Worm (Caenorhabditis elegans) whole organism, L2 larva: ENCODE data around the gene phlp-2.

Experiments
- C34F6.9 ChIP-seq: fragments of 150-350 bp; optimal IDR thresholded peaks from 2 replicates; lab custom pipeline; 2014; ENCODE audit warnings: missing biosample characterization, missing genetic modification characterization
- F13H6.1 ChIP-seq: sonication (generic microtip); optimal IDR thresholded peaks from 2 replicates; lab custom pipeline; 2016; ENCODE audit warnings: missing genetic modification characterization, missing compliant biosample characterization
- R02D3.7 ChIP-seq: fragments of 150-350 bp; optimal IDR thresholded peaks from 2 replicates; lab custom pipeline; 2014; ENCODE audit warnings: missing biosample characterization, missing genetic modification characterization
- Y55F3AM.14 ChIP-seq: fragments of 200-800 bp; sonication (Bioruptor generic); optimal IDR thresholded peaks from 2 replicates; lab custom pipeline; 2018; ENCODE audit warnings: mild to moderate bottlenecking, missing genetic modification characterization, missing compliant biosample characterization
- ZK546.5 ChIP-seq: sonication (generic microtip); optimal IDR thresholded peaks from 2 replicates; lab custom pipeline; 2017; ENCODE audit warnings: missing biosample characterization, missing genetic modification characterization
- alr-1 ChIP-seq: fragments of 150-350 bp; optimal IDR thresholded peaks from 2 replicates; lab custom pipeline; 2014; ENCODE audit warnings: missing biosample characterization, missing genetic modification characterization
- aly-2 ChIP-seq: fragments of 150-350 bp; optimal IDR thresholded peaks from 2 replicates; lab custom pipeline; 2014; ENCODE audit warnings: missing biosample characterization, missing genetic modification characterization
- ama-1 ChIP-seq: fragments of 150-350 bp; optimal IDR thresholded peaks from 2 replicates; lab custom pipeline; 2018; ENCODE audit warnings: inconsistent platforms
- blmp-1 ChIP-seq: sonication (generic microtip); optimal IDR thresholded peaks from 2 replicates; lab custom pipeline; 2017; ENCODE audit warnings: missing genetic modification characterization, mild to moderate bottlenecking, missing compliant biosample characterization, antibody characterized with exemption, moderate library complexity; ENCODE audit not compliant: insufficient read depth
- ceh-16 ChIP-seq: fragments of 150-350 bp; optimal IDR thresholded peaks from 2 replicates; lab custom pipeline; 2014; ENCODE audit warnings: missing biosample characterization, missing genetic modification characterization
- ceh-82 ChIP-seq: fragments of 150-350 bp; optimal IDR thresholded peaks from 2 replicates; lab custom pipeline; 2014; ENCODE audit warnings: missing biosample characterization, missing genetic modification characterization
- crh-2 ChIP-seq: sonication (generic microtip); optimal IDR thresholded peaks from 2 replicates; lab custom pipeline; 2017; ENCODE audit warnings: missing biosample characterization, missing genetic modification characterization
- dmd-4 ChIP-seq: sonication (generic microtip); optimal IDR thresholded peaks from 2 replicates; lab custom pipeline; 2017; ENCODE audit warnings: missing biosample characterization, missing genetic modification characterization
- egl-27 ChIP-seq: sonication (generic microtip); optimal IDR thresholded peaks from 3 replicates; lab custom pipeline; 2017; ENCODE audit warnings: missing biosample characterization, missing genetic modification reagents, missing genetic modification characterization
- elt-1 ChIP-seq: fragments of 150-350 bp; optimal IDR thresholded peaks from 2 replicates; lab custom pipeline; 2014; ENCODE audit warnings: missing biosample characterization, missing genetic modification characterization
- elt-3 ChIP-seq: sonication (generic microtip); optimal IDR thresholded peaks from 2 replicates; lab custom pipeline; 2017; ENCODE audit warnings: missing biosample characterization, missing genetic modification characterization
- fos-1 ChIP-seq: fragments of 150-350 bp; optimal IDR thresholded peaks from 2 replicates; lab custom pipeline; 2014; ENCODE audit warnings: missing biosample characterization, missing genetic modification characterization
- gmeb-1 ChIP-seq: fragments of 150-350 bp; optimal IDR thresholded peaks from 2 replicates; lab custom pipeline; 2014; ENCODE audit warnings: missing biosample characterization, missing genetic modification characterization
- lin-11 ChIP-seq: fragments of 150-350 bp; sonication (generic microtip); optimal IDR thresholded peaks from 2 replicates; lab custom pipeline; 2014; ENCODE audit warnings: missing biosample characterization, missing genetic modification characterization, inconsistent platforms, mixed read lengths
- lin-13 ChIP-seq: fragments of 150-350 bp; optimal IDR thresholded peaks from 2 replicates; lab custom pipeline; 2014; ENCODE audit warnings: missing biosample characterization, missing genetic modification reagents, missing genetic modification characterization
- lin-39 ChIP-seq: fragments of 150-350 bp; optimal IDR thresholded peaks from 2 replicates; lab custom pipeline; 2014; ENCODE audit warnings: missing biosample characterization, missing genetic modification reagents, missing genetic modification characterization
- lsy-2 ChIP-seq, 2 experiments: fragments of 150-350 bp in 1 of 2; sonication (generic microtip) in 1 of 2; optimal IDR thresholded peaks; 2 replicates each; lab custom pipeline; 2014 to 2017; ENCODE audit warnings: missing biosample characterization in 2 of 2, missing genetic modification characterization in 2 of 2
- mab-5 ChIP-seq: fragments of 150-350 bp; optimal IDR thresholded peaks from 2 replicates; lab custom pipeline; 2014; ENCODE audit warnings: missing biosample characterization, missing genetic modification characterization
- mbf-1 ChIP-seq: sonication (generic microtip); optimal IDR thresholded peaks from 2 replicates; lab custom pipeline; 2017; ENCODE audit warnings: missing biosample characterization, missing genetic modification characterization
- mdl-1 ChIP-seq, 2 experiments: fragments of 150-350 bp in 1 of 2; sonication (generic microtip) in 1 of 2; optimal IDR thresholded peaks; 2 replicates each; lab custom pipeline; 2017; ENCODE audit warnings: missing biosample characterization in 2 of 2, missing genetic modification characterization in 2 of 2
- nhr-10 ChIP-seq: sonication (generic microtip); optimal IDR thresholded peaks from 2 replicates; lab custom pipeline; 2017; ENCODE audit warnings: missing biosample characterization, missing genetic modification characterization
- nhr-11 ChIP-seq: fragments of 150-350 bp; optimal IDR thresholded peaks from 2 replicates; lab custom pipeline; 2014; ENCODE audit warnings: missing biosample characterization, missing genetic modification characterization
- nhr-12 ChIP-seq: fragments of 150-350 bp; optimal IDR thresholded peaks from 2 replicates; lab custom pipeline; 2014; ENCODE audit warnings: missing biosample characterization, missing genetic modification characterization
- nhr-129 ChIP-seq: fragments of 150-350 bp; optimal IDR thresholded peaks from 2 replicates; lab custom pipeline; 2014; ENCODE audit warnings: missing biosample characterization, missing genetic modification characterization
- nhr-21 ChIP-seq: fragments of 150-350 bp; optimal IDR thresholded peaks from 2 replicates; lab custom pipeline; 2014; ENCODE audit warnings: missing biosample characterization, missing genetic modification characterization
- nhr-23 ChIP-seq: fragments of 150-350 bp; optimal IDR thresholded peaks from 2 replicates; lab custom pipeline; 2014; ENCODE audit warnings: missing biosample characterization, missing genetic modification reagents, missing genetic modification characterization
- nhr-237 ChIP-seq: fragments of 150-350 bp; optimal IDR thresholded peaks from 2 replicates; lab custom pipeline; 2014; ENCODE audit warnings: missing biosample characterization, missing genetic modification characterization
- nhr-25 ChIP-seq: fragments of 150-350 bp; sonication (generic microtip); optimal IDR thresholded peaks from 3 replicates; lab custom pipeline; 2014; ENCODE audit warnings: missing biosample characterization, missing genetic modification characterization
- nhr-6 ChIP-seq: fragments of 150-350 bp; optimal IDR thresholded peaks from 2 replicates; lab custom pipeline; 2014; ENCODE audit warnings: missing biosample characterization, missing genetic modification characterization
- nhr-77 ChIP-seq: fragments of 150-350 bp; optimal IDR thresholded peaks from 2 replicates; lab custom pipeline; 2014; ENCODE audit warnings: missing biosample characterization, missing genetic modification characterization
- peb-1 ChIP-seq: fragments of 150-350 bp; optimal IDR thresholded peaks from 2 replicates; lab custom pipeline; 2014; ENCODE audit warnings: missing biosample characterization, missing genetic modification characterization
- sem-4 ChIP-seq: fragments of 150-350 bp; optimal IDR thresholded peaks from 2 replicates; lab custom pipeline; 2014; ENCODE audit warnings: missing biosample characterization, missing genetic modification reagents, missing genetic modification characterization
- skn-1 ChIP-seq: sonication (generic microtip); optimal IDR thresholded peaks from 2 replicates; lab custom pipeline; 2017; ENCODE audit warnings: missing biosample characterization, missing genetic modification characterization
- sma-3 ChIP-seq: sonication (generic microtip); optimal IDR thresholded peaks from 2 replicates; lab custom pipeline; 2016; ENCODE audit warnings: missing genetic modification reagents, missing genetic modification characterization, missing compliant biosample characterization
- sma-9 ChIP-seq, 2 experiments: fragments of 150-350 bp in 1 of 2; sonication (generic microtip) in 1 of 2; optimal IDR thresholded peaks; 2 replicates each; lab custom pipeline; 2014 to 2016; ENCODE audit warnings: missing genetic modification characterization in 2 of 2, mild to moderate bottlenecking in 1 of 2, missing biosample characterization in 1 of 2, missing compliant biosample characterization in 1 of 2, missing genetic modification reagents in 1 of 2, moderate library complexity in 1 of 2
- snpc-4 ChIP-seq: fragments of 150-350 bp; optimal IDR thresholded peaks from 2 replicates; lab custom pipeline; 2014; ENCODE audit warnings: missing biosample characterization, missing genetic modification characterization
- unc-39 ChIP-seq: fragments of 150-350 bp; optimal IDR thresholded peaks from 2 replicates; lab custom pipeline; 2014; ENCODE audit warnings: missing biosample characterization, missing genetic modification characterization
- unc-55 ChIP-seq: fragments of 150-350 bp; sonication (generic microtip); optimal IDR thresholded peaks from 3 replicates; lab custom pipeline; 2014; ENCODE audit warnings: missing biosample characterization, missing genetic modification reagents, missing genetic modification characterization
- unc-62 ChIP-seq: fragments of 150-350 bp; optimal IDR thresholded peaks from 2 replicates; lab custom pipeline; 2014; ENCODE audit warnings: missing biosample characterization, missing genetic modification reagents, missing genetic modification characterization
- zag-1 ChIP-seq: fragments of 150-350 bp; optimal IDR thresholded peaks from 2 replicates; lab custom pipeline; 2014; ENCODE audit warnings: missing biosample characterization, missing genetic modification characterization
- ztf-1 ChIP-seq: fragments of 200-800 bp; sonication (Bioruptor generic); conservative IDR thresholded peaks from 2 replicates; pipeline ENCODE4 v1.3.6; 2022; ENCODE audit warnings: missing genetic modification characterization, missing compliant biosample characterization
- ztf-11 ChIP-seq: sonication (generic microtip); optimal IDR thresholded peaks from 2 replicates; lab custom pipeline; 2017; ENCODE audit warnings: missing biosample characterization, missing genetic modification characterization
- ztf-4 ChIP-seq: fragments of 150-350 bp; optimal IDR thresholded peaks from 2 replicates; lab custom pipeline; 2014; ENCODE audit warnings: missing biosample characterization, missing genetic modification characterization

The phlp-2 gene

ce11 chrIII:4221527-4221926 lies 12.2 kb downstream of the phlp-2 start:
- TF ChIP-seq nhr-129 (tag; lab: Kevin White, UChicago) (no peak), mdl-1 (tag; optimal IDR thresholded peaks at IDR 0.05; lab: Kevin White, UChicago) (peak in 1 of 2 experiments; percentile 16)

DNA sequence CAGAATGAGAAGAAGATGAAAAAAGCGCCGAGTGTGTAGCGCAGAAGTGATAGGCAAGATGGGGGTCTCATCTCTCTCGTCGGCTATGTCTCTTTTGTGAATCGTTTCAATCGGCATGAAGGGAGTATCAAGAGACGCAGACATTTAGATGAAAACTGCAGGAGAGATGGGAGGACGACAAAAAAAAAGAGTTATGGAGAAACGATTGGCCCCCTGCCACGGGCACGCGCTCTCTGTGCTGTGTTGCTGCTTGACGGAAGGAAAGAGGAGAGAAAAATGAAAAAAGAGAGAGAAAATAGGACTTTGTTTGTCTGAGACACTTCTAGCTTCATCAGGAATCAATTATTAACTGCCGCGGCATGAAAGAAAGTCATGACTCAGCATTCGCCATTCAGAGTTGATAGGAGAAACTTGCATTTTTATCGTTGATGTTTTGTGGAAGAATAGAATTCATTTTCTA lies 14.4 kb downstream of the phlp-2 start:
- no peak for TF ChIP-seq unc-62
- peak; percentile 82 for TF ChIP-seq sem-4 (tag; lab: Kevin White, UChicago)
- TF ChIP-seq blmp-1 (tag; lab: Kevin White, UChicago): no peak
- TF ChIP-seq nhr-10 (tag; lab: Kevin White, UChicago): peak; percentile 20
- peak; percentile 82 for TF ChIP-seq egl-27 (tag; lab: Kevin White, UChicago)
- TF ChIP-seq mab-5 (tag; lab: Kevin White, UChicago): peak; percentile 86
- no peak for TF ChIP-seq ztf-11
- no peak for TF ChIP-seq ztf-1 (GFP tag; lab: Robert Waterston, UW)
- TF ChIP-seq nhr-6 (tag; lab: Kevin White, UChicago): peak; percentile 53
- no peak for TF ChIP-seq nhr-12 (tag; lab: Kevin White, UChicago)
- no peak for TF ChIP-seq lin-39 (tag; lab: Kevin White, UChicago)
- peak; percentile 96 for TF ChIP-seq C34F6.9 (tag; lab: Kevin White, UChicago)
- TF ChIP-seq nhr-23 (tag; lab: Kevin White, UChicago): no peak
- peak; percentile 52 for TF ChIP-seq sma-3 (GFP tag; lab: Kevin White, UChicago)
- TF ChIP-seq lin-13: peak; percentile 83
- peak; percentile 90 for TF ChIP-seq zag-1
- TF ChIP-seq nhr-77: no peak
- peak; percentile 52 for TF ChIP-seq Y55F3AM.14
- no peak for TF ChIP-seq ama-1 (lab: Kevin White, UChicago)
- TF ChIP-seq unc-39 (tag; lab: Kevin White, UChicago): no peak
- TF ChIP-seq nhr-129 (tag; lab: Kevin White, UChicago): peak; percentile 95
- peak; percentile 71 for TF ChIP-seq snpc-4
- TF ChIP-seq aly-2 (tag; lab: Kevin White, UChicago): no peak
- TF ChIP-seq F13H6.1 (tag; lab: Kevin White, UChicago): peak; percentile 95
- peak; percentile 52 for TF ChIP-seq nhr-21 (tag; lab: Kevin White, UChicago)
- TF ChIP-seq mdl-1 (tag; optimal IDR thresholded peaks at IDR 0.05; lab: Kevin White, UChicago): peak; percentile 84 to 91
- TF ChIP-seq skn-1: peak; percentile 28
- peak; percentile 11 for TF ChIP-seq nhr-25
- no peak for TF ChIP-seq mbf-1
- TF ChIP-seq gmeb-1: peak; percentile 35
- TF ChIP-seq lsy-2 (tag; optimal IDR thresholded peaks at IDR 0.05; lab: Kevin White, UChicago): peak; percentile 70 to 88
- TF ChIP-seq elt-1 (tag; lab: Kevin White, UChicago): no peak
- no peak for TF ChIP-seq ceh-82 (tag; lab: Kevin White, UChicago)
- TF ChIP-seq lin-11 (tag; lab: Kevin White, UChicago): peak; percentile 75
- no peak for TF ChIP-seq nhr-237 (tag; lab: Kevin White, UChicago)
- TF ChIP-seq ceh-16 (tag; lab: Kevin White, UChicago): no peak
- TF ChIP-seq sma-9 (GFP tag; optimal IDR thresholded peaks at IDR 0.05; lab: Kevin White, UChicago): peak; percentile 83
- no peak for TF ChIP-seq sma-9 (tag; optimal IDR thresholded peaks at IDR 0.05; lab: Kevin White, UChicago)
- peak; percentile 42 for TF ChIP-seq nhr-11 (tag; lab: Kevin White, UChicago)
- TF ChIP-seq ztf-4 (tag; lab: Kevin White, UChicago): peak; percentile 84
- peak; percentile 94 for TF ChIP-seq fos-1
- peak; percentile 95 for TF ChIP-seq crh-2 (tag; lab: Kevin White, UChicago)
- no peak for TF ChIP-seq elt-3 (tag; lab: Kevin White, UChicago)
- TF ChIP-seq R02D3.7 (tag; lab: Kevin White, UChicago): no peak
- TF ChIP-seq alr-1 (tag; lab: Kevin White, UChicago): no peak
- no peak for TF ChIP-seq dmd-4 (tag; lab: Kevin White, UChicago)
- TF ChIP-seq ZK546.5: no peak
- TF ChIP-seq unc-55 (GFP tag; lab: Kevin White, UChicago): peak; percentile 88
- no peak for TF ChIP-seq peb-1 (tag; lab: Kevin White, UChicago)
- TF ChIP-seq, all 48 proteins: peak for 26
